Fruit fly (Drosophila melanogaster) whole organism, adult: Measurements from ENCODE around the gene CG8833.

Experiments
- CG5204 ChIP-seq: fragments of 200-800 bp; sonication (Bioruptor generic); optimal IDR thresholded peaks from 2 replicates; lab custom pipeline; 2016; ENCODE audit warnings: missing biosample characterization, missing genetic modification characterization
- CG7045 ChIP-seq: fragments of 200-800 bp; sonication (Bioruptor generic); optimal IDR thresholded peaks from 2 replicates; lab custom pipeline; 2017; ENCODE audit warnings: missing biosample characterization, mild to moderate bottlenecking, missing genetic modification characterization
- CG7101 ChIP-seq: fragments of 200-800 bp; sonication (Bioruptor generic); optimal IDR thresholded peaks from 2 replicates; lab custom pipeline; 2018; ENCODE audit warnings: missing biosample characterization, mild to moderate bottlenecking, missing genetic modification characterization, moderate library complexity
- Hr96 ChIP-seq: fragments of 200-800 bp; sonication (Bioruptor generic); optimal IDR thresholded peaks from 2 replicates; lab custom pipeline; 2016; ENCODE audit warnings: missing biosample characterization, missing genetic modification characterization
- cic ChIP-seq: fragments of 200-800 bp; sonication (Bioruptor generic); optimal IDR thresholded peaks from 2 replicates; lab custom pipeline; 2017; ENCODE audit warnings: missing biosample characterization, mild to moderate bottlenecking, missing genetic modification characterization, moderate library complexity
- kay ChIP-seq: fragments of 200-800 bp; sonication (Bioruptor generic); peaks from one replicate; lab custom pipeline; 2016; ENCODE audit warnings: missing biosample characterization, missing genetic modification characterization, borderline replicate concordance
- ovo ChIP-seq: fragments of 200-800 bp; sonication (Bioruptor generic); optimal IDR thresholded peaks from 2 replicates; lab custom pipeline; 2016; ENCODE audit warnings: missing biosample characterization, missing genetic modification characterization
- tj ChIP-seq: fragments of 200-800 bp; sonication (Bioruptor generic); optimal IDR thresholded peaks from 3 replicates; lab custom pipeline; 2017; ENCODE audit warnings: missing biosample characterization, mild to moderate bottlenecking, missing genetic modification characterization, moderate library complexity

dm6 chr3L:13973377-13974111, 44.7 kb upstream of the CG8833 start, which contains the start of the genes CG13738 and Hsc70-1:
- no peak for TF ChIP-seq tj (GFP tag; lab: Kevin White, UChicago)
- no peak for TF ChIP-seq Hr96 (GFP tag; lab: Kevin White, UChicago)
- TF ChIP-seq kay, result no peak
- TF ChIP-seq ovo (GFP tag; lab: Kevin White, UChicago), result no peak
- no peak for TF ChIP-seq CG5204 (GFP tag; lab: Kevin White, UChicago)
- no peak for TF ChIP-seq CG7101 (tag; lab: Kevin White, UChicago)
- no peak for TF ChIP-seq cic (GFP tag; lab: Kevin White, UChicago)
- no peak for TF ChIP-seq CG7045 (GFP tag; lab: Kevin White, UChicago)
